Worm (Caenorhabditis elegans) whole organism, young adult: Measurements from ENCODE around the gene F20G2.6.
A peak's percentile ranks its signal among the peaks of the same experiment; 100 is the strongest.

Experiments
- D2030.7 ChIP-seq: fragments of 200-800 bp; sonication (Bioruptor generic); IDR thresholded peaks from 2 replicates; pipeline ENCODE4 v1.3.6; 2022; ENCODE audit warnings: missing genetic modification reagents, missing genetic modification characterization, missing compliant biosample characterization
- F33H1.4 ChIP-seq: fragments of 200-800 bp; sonication (Bioruptor generic); IDR thresholded peaks from 2 replicates; pipeline ENCODE4 v1.3.6; 2022; ENCODE audit warnings: missing genetic modification reagents, missing genetic modification characterization, missing compliant biosample characterization
- F39B2.1 ChIP-seq: fragments of 200-800 bp; sonication (Bioruptor generic); IDR thresholded peaks from 2 replicates; pipeline ENCODE4 v1.3.6; 2022; ENCODE audit warnings: missing genetic modification reagents, missing genetic modification characterization, missing compliant biosample characterization
- K12H6.12 ChIP-seq: fragments of 200-800 bp; sonication (Bioruptor generic); optimal IDR thresholded peaks from 2 replicates; lab custom pipeline; 2018; ENCODE audit warnings: mild to moderate bottlenecking, missing genetic modification characterization, missing compliant biosample characterization
- Y53G8AR.9 ChIP-seq: fragments of 200-800 bp; sonication (Bioruptor generic); conservative IDR thresholded peaks from 2 replicates; pipeline ENCODE4 v1.3.6; 2022; ENCODE audit warnings: missing genetic modification reagents, missing genetic modification characterization, missing compliant biosample characterization
- Y79H2A.3 ChIP-seq: fragments of 200-800 bp; sonication (Bioruptor generic); conservative IDR thresholded peaks from 2 replicates; pipeline ENCODE4 v1.3.6; 2022; ENCODE audit warnings: missing genetic modification reagents, missing genetic modification characterization, missing compliant biosample characterization
- atf-7 ChIP-seq: sonication (generic microtip); optimal IDR thresholded peaks from 2 replicates; lab custom pipeline; 2017; ENCODE audit warnings: mild to moderate bottlenecking, missing genetic modification characterization, missing compliant biosample characterization
- athp-1 ChIP-seq: sonication (generic microtip); optimal IDR thresholded peaks from 2 replicates; lab custom pipeline; 2017; ENCODE audit warnings: mild to moderate bottlenecking, missing genetic modification characterization, missing compliant biosample characterization
- attf-5 ChIP-seq: fragments of 200-800 bp; sonication (Bioruptor generic); optimal IDR thresholded peaks from 2 replicates; lab custom pipeline; 2018; ENCODE audit warnings: mild to moderate bottlenecking, missing genetic modification characterization, missing compliant biosample characterization
- ccch-3 ChIP-seq: fragments of 200-800 bp; sonication (Bioruptor generic); optimal IDR thresholded peaks from 2 replicates; lab custom pipeline; 2018; ENCODE audit warnings: mild to moderate bottlenecking, missing genetic modification characterization, missing compliant biosample characterization
- ceh-100 ChIP-seq: fragments of 200-800 bp; sonication (Bioruptor generic); IDR thresholded peaks from 2 replicates; pipeline ENCODE4 v1.3.6; 2022; ENCODE audit warnings: missing genetic modification reagents, missing genetic modification characterization, missing compliant biosample characterization
- ceh-79 ChIP-seq: sonication (generic microtip); optimal IDR thresholded peaks from 2 replicates; lab custom pipeline; 2017; ENCODE audit warnings: mild to moderate bottlenecking, missing genetic modification characterization, missing compliant biosample characterization
- dox-1 ChIP-seq: fragments of 200-800 bp; sonication (Bioruptor generic); IDR thresholded peaks from 2 replicates; pipeline ENCODE4 v1.3.6; 2022; ENCODE audit warnings: missing genetic modification reagents, missing genetic modification characterization, missing compliant biosample characterization
- ets-4 ChIP-seq: fragments of 200-800 bp; sonication (Bioruptor generic); optimal IDR thresholded peaks from 2 replicates; lab custom pipeline; 2018; ENCODE audit warnings: mild to moderate bottlenecking, missing genetic modification characterization, missing compliant biosample characterization
- hmg-1.2 ChIP-seq: fragments of 200-800 bp; sonication (Bioruptor generic); IDR thresholded peaks from 2 replicates; pipeline ENCODE4 v1.3.6; 2022; ENCODE audit warnings: missing genetic modification reagents, missing genetic modification characterization, missing compliant biosample characterization
- hsf-1 ChIP-seq: fragments of 200-800 bp; sonication (Bioruptor generic); IDR thresholded peaks from 2 replicates; pipeline ENCODE4 v1.3.6; 2022; ENCODE audit warnings: missing genetic modification reagents, missing genetic modification characterization, missing compliant biosample characterization
- lin-35 ChIP-seq, 3 experiments: fragments of 150-350 bp in 2 of 3; sonication (generic microtip) in 1 of 3; optimal IDR thresholded peaks; 2 replicates each; lab custom pipeline; 2014 to 2018; ENCODE audit warnings: missing biosample characterization in 3 of 3, missing genetic modification characterization in 3 of 3, missing genetic modification reagents in 3 of 3
- lsl-1 ChIP-seq: fragments of 200-800 bp; sonication (Bioruptor generic); optimal IDR thresholded peaks from 2 replicates; lab custom pipeline; 2018; ENCODE audit warnings: mild to moderate bottlenecking, missing genetic modification characterization, moderate library complexity, missing compliant biosample characterization
- madf-10 ChIP-seq: sonication (generic microtip); optimal IDR thresholded peaks from 2 replicates; lab custom pipeline; 2016; ENCODE audit warnings: mild to moderate bottlenecking, missing genetic modification characterization, missing compliant biosample characterization
- madf-6 ChIP-seq: fragments of 200-800 bp; sonication (Bioruptor generic); IDR thresholded peaks from 2 replicates; pipeline ENCODE4 v1.3.6; 2022; ENCODE audit warnings: missing genetic modification reagents, missing genetic modification characterization, missing compliant biosample characterization
- madf-8 ChIP-seq: fragments of 200-800 bp; sonication (Bioruptor generic); conservative IDR thresholded peaks from 2 replicates; pipeline ENCODE4 v1.3.6; 2022; ENCODE audit warnings: missing genetic modification reagents, missing genetic modification characterization, missing compliant biosample characterization
- mcd-1 ChIP-seq: fragments of 200-800 bp; sonication (Bioruptor generic); IDR thresholded peaks from 2 replicates; pipeline ENCODE4 v1.3.6; 2022; ENCODE audit warnings: missing genetic modification reagents, missing genetic modification characterization, missing compliant biosample characterization
- mes-4 ChIP-seq: sonication (generic microtip); optimal IDR thresholded peaks from 2 replicates; lab custom pipeline; 2016; ENCODE audit warnings: missing genotype, missing genetic modification characterization, missing compliant biosample characterization
- nhr-80 ChIP-seq: sonication (generic microtip); optimal IDR thresholded peaks from 2 replicates; lab custom pipeline; 2016; ENCODE audit warnings: missing genetic modification characterization, missing compliant biosample characterization
- nhr-90 ChIP-seq: sonication (generic microtip); optimal IDR thresholded peaks from 2 replicates; lab custom pipeline; 2016; ENCODE audit warnings: missing genotype, mild to moderate bottlenecking, missing genetic modification characterization, missing compliant biosample characterization
- pha-4 ChIP-seq: fragments of 150-350 bp; sonication (generic microtip); optimal IDR thresholded peaks from 2 replicates; lab custom pipeline; 2014; ENCODE audit warnings: missing biosample characterization, missing genetic modification reagents, missing genetic modification characterization
- rec-8 ChIP-seq, 2 experiments: sonication (generic microtip); optimal IDR thresholded peaks; 2 replicates each; lab custom pipeline; 2016; ENCODE audit warnings: mild to moderate bottlenecking in 2 of 2, missing genetic modification characterization in 2 of 2, missing genetic modification reagents in 2 of 2, missing genotype in 2 of 2, missing biosample characterization in 1 of 2, missing compliant biosample characterization in 1 of 2, moderate library complexity in 1 of 2
- repo-1 ChIP-seq: sonication (generic microtip); optimal IDR thresholded peaks from 2 replicates; lab custom pipeline; 2017; ENCODE audit warnings: mild to moderate bottlenecking, missing genetic modification characterization, missing compliant biosample characterization
- sdz-38 ChIP-seq: sonication (generic microtip); optimal IDR thresholded peaks from 2 replicates; lab custom pipeline; 2016; ENCODE audit warnings: missing genotype, missing genetic modification characterization, missing compliant biosample characterization
- snpc-1.3 ChIP-seq: sonication (generic microtip); optimal IDR thresholded peaks from 2 replicates; lab custom pipeline; 2017; ENCODE audit warnings: missing genetic modification characterization, mild to moderate bottlenecking, missing compliant biosample characterization, antibody characterized with exemption, moderate library complexity, missing genotype, missing genetic modification reagents; ENCODE audit not compliant: insufficient read depth
- snpc-3.4 ChIP-seq: sonication (generic microtip); optimal IDR thresholded peaks from 2 replicates; lab custom pipeline; 2017; ENCODE audit warnings: missing genetic modification characterization, mild to moderate bottlenecking, missing compliant biosample characterization, antibody characterized with exemption, moderate library complexity, missing genotype, missing genetic modification reagents
- snpc-4 ChIP-seq, 5 experiments: fragments of 150-350 bp in 1 of 5; sonication (generic microtip) in 4 of 5; optimal IDR thresholded peaks; 2 replicates each; lab custom pipeline; 2014 to 2018; ENCODE audit warnings: missing genetic modification characterization in 5 of 5, missing biosample characterization in 3 of 5, antibody characterized with exemption in 2 of 5, mild to moderate bottlenecking in 2 of 5, missing compliant biosample characterization in 2 of 5, missing genotype in 2 of 5, moderate library complexity in 2 of 5, missing genetic modification reagents in 1 of 5
- tbx-9 ChIP-seq: sonication (generic microtip); optimal IDR thresholded peaks from 2 replicates; lab custom pipeline; 2016; ENCODE audit warnings: borderline replicate concordance, missing genetic modification characterization, inconsistent platforms, missing compliant biosample characterization
- tlf-1 ChIP-seq: fragments of 200-800 bp; sonication (Bioruptor generic); optimal IDR thresholded peaks from 2 replicates; lab custom pipeline; 2018; ENCODE audit warnings: mild to moderate bottlenecking, missing genetic modification characterization, missing compliant biosample characterization
- xnd-1 ChIP-seq: sonication (generic microtip); optimal IDR thresholded peaks from 2 replicates; lab custom pipeline; 2016; ENCODE audit warnings: missing genotype, missing genetic modification reagents, missing genetic modification characterization, missing compliant biosample characterization
- zim-3 ChIP-seq: sonication (generic microtip); optimal IDR thresholded peaks from 2 replicates; lab custom pipeline; 2017; ENCODE audit warnings: mild to moderate bottlenecking, missing genetic modification characterization, moderate library complexity, missing compliant biosample characterization

F20G2.6 gene

ce11 chrV:13787225-13787898 is 24.5 kb downstream of the F20G2.6 start, which contains the start of the genes F53C11.4 and F53C11.5:
Gene F53C11.4 (minus strand): TSS chrV:13787352.
Gene F53C11.5 (plus strand): TSS chrV:13787549.
- TF ChIP-seq ccch-3 (no peak), mcd-1 (GFP tag; lab: Robert Waterston, UW) (peak; percentile 14; the same call in 1 of the 2 replicates), rec-8 (tag; optimal IDR thresholded peaks at IDR 0.05; lab: Kevin White, UChicago) (no peak), madf-10 (tag; lab: Kevin White, UChicago) (no peak), nhr-90 (no peak), madf-6 (GFP tag; lab: Robert Waterston, UW) (peak; percentile 79), nhr-80 (tag; lab: Kevin White, UChicago) (peak; percentile 33), hsf-1 (peak; percentile 76), madf-8 (peak; percentile 59), snpc-3.4 (tag; lab: Kevin White, UChicago) (peak; percentile 27), dox-1 (GFP tag; lab: Robert Waterston, UW) (peak; percentile 53; the same call in 1 of the 2 replicates), snpc-1.3 (tag; lab: Kevin White, UChicago) (peak; percentile 9), pha-4 (tag; lab: Kevin White, UChicago) (peak; percentile 75), snpc-4 (GFP tag; optimal IDR thresholded peaks at IDR 0.05; lab: Kevin White, UChicago) (peak; percentile 20), snpc-4 (tag; optimal IDR thresholded peaks at IDR 0.05; lab: Kevin White, UChicago) (peak in 2 of 4 experiments; percentile 18 to 42), lsl-1 (GFP tag; lab: Kevin White, UChicago) (peak; percentile 88), attf-5 (peak; percentile 13), D2030.7 (GFP tag; lab: Robert Waterston, UW) (peak; percentile 25; the same call in 1 of the 2 replicates), F33H1.4 (GFP tag; lab: Robert Waterston, UW) (peak; percentile 89), tlf-1 (GFP tag; lab: Kevin White, UChicago) (peak; percentile 28), sdz-38 (tag; lab: Kevin White, UChicago) (no peak), hmg-1.2 (peak; percentile 35; the same call in 1 of the 2 replicates), xnd-1 (tag; lab: Kevin White, UChicago) (peak; percentile 54)

DNA sequence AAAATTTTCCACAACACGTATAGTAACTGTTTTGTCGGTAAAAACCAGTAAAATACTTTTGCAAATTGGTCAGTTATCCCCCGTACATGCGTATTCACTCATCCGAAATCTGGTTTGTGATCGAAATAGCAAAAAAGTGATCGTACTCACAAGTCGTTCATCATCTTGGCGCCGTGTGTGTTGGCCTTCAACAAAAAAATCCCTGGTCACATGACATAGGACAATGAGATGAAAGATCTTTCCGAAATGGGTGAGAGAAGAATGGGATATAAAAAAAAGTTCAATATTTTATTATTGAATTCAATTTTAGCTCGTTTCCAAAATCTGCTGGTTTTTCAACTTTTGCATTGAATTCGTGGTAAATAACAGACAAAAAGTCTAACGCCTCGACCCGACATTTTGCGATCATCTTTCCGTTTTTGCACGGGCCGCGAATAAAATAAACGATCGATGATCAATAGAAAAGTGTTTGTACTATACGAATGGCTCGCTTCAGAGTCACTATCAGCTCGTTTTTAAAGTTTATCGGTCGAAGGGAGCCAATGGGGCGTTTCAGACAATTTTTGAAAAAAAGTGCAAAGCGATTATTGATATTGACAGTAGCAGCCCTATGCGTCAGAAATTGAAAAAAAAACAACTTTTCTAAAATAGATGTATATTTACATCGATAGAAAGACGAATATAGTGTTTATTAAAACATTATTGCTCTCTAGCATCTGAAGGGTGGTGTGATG is 25.2 kb downstream of the F20G2.6 start:
- TF ChIP-seq ceh-100 (GFP tag; lab: Robert Waterston, UW) (no peak), Y53G8AR.9 (GFP tag; lab: Robert Waterston, UW) (no peak), lin-35 (GFP tag; optimal IDR thresholded peaks at IDR 0.05; lab: Kevin White, UChicago) (peak in 1 of 3 experiments; percentile 6), F33H1.4 (GFP tag; lab: Robert Waterston, UW) (no peak), F39B2.1 (GFP tag; lab: Robert Waterston, UW) (no peak), zim-3 (tag; lab: Kevin White, UChicago) (no peak), repo-1 (tag; lab: Kevin White, UChicago) (no peak), nhr-80 (tag; lab: Kevin White, UChicago) (peak; percentile 68), ets-4 (GFP tag; lab: Kevin White, UChicago) (no peak), mes-4 (no peak), athp-1 (no peak), tbx-9 (tag; lab: Kevin White, UChicago) (no peak), atf-7 (tag; lab: Kevin White, UChicago) (no peak), K12H6.12 (tag; lab: Kevin White, UChicago) (no peak), D2030.7 (GFP tag; lab: Robert Waterston, UW) (no peak), hmg-1.2 (no peak), Y79H2A.3 (GFP tag; lab: Robert Waterston, UW) (no peak), ceh-79 (tag; lab: Kevin White, UChicago) (no peak)
